Fruit fly (Drosophila melanogaster) whole organism, prepupa: ENCODE measurements around the gene Gr64d.

ENCODE experiments used
- CG10631 ChIP-seq: fragments of 200-800 bp; sonication (Bioruptor generic); optimal IDR thresholded peaks from 2 replicates; lab custom pipeline; 2016; ENCODE audit warnings: missing biosample characterization, missing genetic modification characterization
- CG11294 ChIP-seq: fragments of 200-800 bp; sonication (Bioruptor generic); IDR thresholded peaks from 2 replicates; pipeline ENCODE4 v1.3.6; 2022; ENCODE audit warnings: missing biosample characterization, missing genetic modification characterization
- CG11902 ChIP-seq: fragments of 200-800 bp; sonication (Bioruptor generic); optimal IDR thresholded peaks from 3 replicates; lab custom pipeline; 2016; ENCODE audit warnings: missing biosample characterization, missing genetic modification characterization
- CG15336 ChIP-seq: fragments of 200-800 bp; sonication (Bioruptor generic); IDR thresholded peaks from 2 replicates; pipeline ENCODE4 v1.3.6; 2022; ENCODE audit warnings: missing biosample characterization, missing genetic modification characterization
- CG1621 ChIP-seq: fragments of 200-800 bp; sonication (Bioruptor generic); optimal IDR thresholded peaks from 3 replicates; lab custom pipeline; 2018; ENCODE audit warnings: missing biosample characterization, mild to moderate bottlenecking, missing genetic modification characterization
- CG31627 ChIP-seq: fragments of 200-800 bp; sonication (Bioruptor generic); optimal IDR thresholded peaks from 3 replicates; lab custom pipeline; 2016; ENCODE audit warnings: missing biosample characterization, missing genetic modification characterization
- CG34406 ChIP-seq: fragments of 200-800 bp; sonication (Bioruptor generic); optimal IDR thresholded peaks from 3 replicates; lab custom pipeline; 2016; ENCODE audit warnings: missing biosample characterization, missing genetic modification characterization
- CG3919 ChIP-seq: fragments of 200-800 bp; sonication (Bioruptor generic); optimal IDR thresholded peaks from 3 replicates; lab custom pipeline; 2016; ENCODE audit warnings: missing biosample characterization, missing genetic modification characterization
- CG6163 ChIP-seq: fragments of 200-800 bp; sonication (Bioruptor generic); IDR thresholded peaks from 3 replicates; pipeline ENCODE4 v1.3.6; 2022; ENCODE audit warnings: missing biosample characterization, missing genetic modification characterization
- CG6792 ChIP-seq: fragments of 200-800 bp; sonication (Bioruptor generic); optimal IDR thresholded peaks from 3 replicates; lab custom pipeline; 2016; ENCODE audit warnings: missing biosample characterization, missing genetic modification characterization
- CG6808 ChIP-seq: fragments of 200-800 bp; sonication (Bioruptor generic); optimal IDR thresholded peaks from 3 replicates; lab custom pipeline; 2017; ENCODE audit warnings: missing biosample characterization, missing genetic modification characterization, mild to moderate bottlenecking, moderate library complexity, missing genetic modification reagents
- CG8119 ChIP-seq: fragments of 200-800 bp; sonication (Bioruptor generic); IDR thresholded peaks from 3 replicates; pipeline ENCODE4 v1.3.6; 2022; ENCODE audit warnings: missing biosample characterization, missing genetic modification characterization
- Eip93F ChIP-seq: fragments of 200-800 bp; sonication (Bioruptor generic); optimal IDR thresholded peaks from 2 replicates; lab custom pipeline; 2016; ENCODE audit warnings: missing biosample characterization, mild to moderate bottlenecking, missing genetic modification characterization
- Ets21C ChIP-seq: fragments of 200-800 bp; sonication (Bioruptor generic); optimal IDR thresholded peaks from 3 replicates; lab custom pipeline; 2016; ENCODE audit warnings: missing biosample characterization, missing genetic modification characterization
- Gug ChIP-seq: fragments of 200-800 bp; sonication (Bioruptor generic); IDR thresholded peaks from 2 replicates; pipeline ENCODE4 v1.3.6; 2022; ENCODE audit warnings: missing biosample characterization, missing genetic modification characterization
- Hr39 ChIP-seq: fragments of 200-800 bp; sonication (Bioruptor generic); optimal IDR thresholded peaks from 2 replicates; lab custom pipeline; 2016; ENCODE audit warnings: missing biosample characterization, missing genetic modification characterization
- Hr4 ChIP-seq: fragments of 200-800 bp; sonication (Bioruptor generic); optimal IDR thresholded peaks from 3 replicates; lab custom pipeline; 2016; ENCODE audit warnings: missing biosample characterization, missing genetic modification characterization
- Met ChIP-seq: fragments of 200-800 bp; sonication (Bioruptor generic); optimal IDR thresholded peaks from 3 replicates; lab custom pipeline; 2016; ENCODE audit warnings: missing biosample characterization, missing genetic modification characterization
- OdsH ChIP-seq: fragments of 200-800 bp; sonication (Bioruptor generic); optimal IDR thresholded peaks from 3 replicates; lab custom pipeline; 2016; ENCODE audit warnings: missing biosample characterization, missing genetic modification characterization
- Smox ChIP-seq: fragments of 200-800 bp; sonication (Bioruptor generic); optimal IDR thresholded peaks from 3 replicates; lab custom pipeline; 2016; ENCODE audit warnings: missing biosample characterization, missing genetic modification characterization
- Sox14 ChIP-seq: fragments of 200-800 bp; sonication (Bioruptor generic); optimal IDR thresholded peaks from 3 replicates; lab custom pipeline; 2016; ENCODE audit warnings: missing biosample characterization, missing genetic modification characterization
- achi ChIP-seq: fragments of 200-800 bp; sonication (Bioruptor generic); optimal IDR thresholded peaks from 3 replicates; lab custom pipeline; 2016; ENCODE audit warnings: missing biosample characterization, missing genetic modification characterization
- dsx ChIP-seq: fragments of 200-800 bp; optimal IDR thresholded peaks from 3 replicates; lab custom pipeline; 2019; ENCODE audit warnings: missing biosample characterization, mild to moderate bottlenecking, missing genetic modification characterization, moderate library complexity; ENCODE audit not compliant: poor library complexity, severe bottlenecking
- eg ChIP-seq: fragments of 200-800 bp; sonication (Bioruptor generic); IDR thresholded peaks from 3 replicates; pipeline ENCODE4 v1.3.6; 2022; ENCODE audit warnings: missing biosample characterization, missing genetic modification characterization
- esn ChIP-seq: fragments of 200-800 bp; sonication (Bioruptor generic); optimal IDR thresholded peaks from 2 replicates; lab custom pipeline; 2016; ENCODE audit warnings: missing biosample characterization, mild to moderate bottlenecking, missing genetic modification characterization, moderate library complexity
- fkh ChIP-seq: fragments of 200-800 bp; sonication (Bioruptor generic); optimal IDR thresholded peaks from 3 replicates; lab custom pipeline; 2017; ENCODE audit warnings: missing biosample characterization, mild to moderate bottlenecking, missing genetic modification characterization, moderate library complexity
- net ChIP-seq: fragments of 200-800 bp; sonication (Bioruptor generic); optimal IDR thresholded peaks from 3 replicates; lab custom pipeline; 2016; ENCODE audit warnings: missing biosample characterization, missing genetic modification characterization
- pdm3 ChIP-seq: fragments of 200-800 bp; sonication (Bioruptor generic); optimal IDR thresholded peaks from 3 replicates; lab custom pipeline; 2016; ENCODE audit warnings: missing biosample characterization, missing genetic modification characterization
- salr ChIP-seq, 2 experiments: fragments of 200-800 bp; sonication (Bioruptor generic); optimal IDR thresholded peaks; 3 replicates each; lab custom pipeline; 2016 to 2018; ENCODE audit warnings: missing biosample characterization in 2 of 2, missing genetic modification characterization in 2 of 2, mild to moderate bottlenecking in 1 of 2
- spab ChIP-seq: fragments of 200-800 bp; sonication (Bioruptor generic); optimal IDR thresholded peaks from 2 replicates; lab custom pipeline; 2017; ENCODE audit warnings: missing biosample characterization, mild to moderate bottlenecking, missing genetic modification characterization, missing genetic modification reagents
- ss ChIP-seq, 2 experiments: fragments of 200-800 bp; sonication (Bioruptor generic); optimal IDR thresholded peaks; 2 replicates in 1 of 2; 3 replicates in 1 of 2; lab custom pipeline; 2017 to 2018; ENCODE audit warnings: mild to moderate bottlenecking in 2 of 2, missing biosample characterization in 2 of 2, missing genetic modification characterization in 2 of 2, moderate library complexity in 1 of 2
- svp ChIP-seq: fragments of 200-800 bp; sonication (Bioruptor generic); peaks from one replicate; lab custom pipeline; 2016; ENCODE audit warnings: missing biosample characterization, missing genetic modification characterization
- topi ChIP-seq: fragments of 200-800 bp; sonication (Bioruptor generic); optimal IDR thresholded peaks from 3 replicates; lab custom pipeline; 2016; ENCODE audit warnings: missing biosample characterization, missing genetic modification characterization
- vri ChIP-seq: fragments of 200-800 bp; sonication (Bioruptor generic); optimal IDR thresholded peaks from 3 replicates; lab custom pipeline; 2016; ENCODE audit warnings: missing biosample characterization, mild to moderate bottlenecking, missing genetic modification characterization

Gene Gr64d

DNA sequence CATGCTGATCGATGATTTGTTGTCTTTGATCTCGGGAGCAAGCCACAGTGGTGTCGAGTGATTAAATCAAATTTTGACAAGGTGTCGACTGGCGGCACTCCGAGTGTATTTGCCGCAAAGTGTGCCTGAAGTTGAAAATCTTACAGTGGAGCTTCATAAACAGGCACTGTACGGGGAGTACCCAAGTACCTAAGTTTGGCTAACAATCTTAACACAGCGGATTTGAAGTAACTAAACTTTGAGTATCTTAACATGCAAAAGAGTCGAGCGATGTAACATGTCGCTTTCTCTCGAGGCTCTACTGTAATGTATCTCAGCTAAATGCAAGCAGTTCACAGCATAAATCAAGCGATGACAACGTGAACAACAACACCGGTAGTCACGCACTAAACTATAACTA is 15.1 kb upstream of the Gr64d start (continued):
- TF ChIP-seq Hr4: peak; percentile 45
- peak; percentile 27; the same call in 1 of the 2 replicates for TF ChIP-seq Gug (GFP tag; lab: Robert Waterston, UW)
- TF ChIP-seq esn (GFP tag; lab: Kevin White, UChicago): no peak
- no peak for TF ChIP-seq Ets21C (GFP tag; lab: Kevin White, UChicago)
- TF ChIP-seq CG34406 (GFP tag; lab: Kevin White, UChicago): no peak
- peak; percentile 24 for TF ChIP-seq OdsH (GFP tag; lab: Kevin White, UChicago)
- TF ChIP-seq svp (GFP tag; lab: Kevin White, UChicago): no peak
- TF ChIP-seq Sox14: no peak
- no peak for TF ChIP-seq CG11294
- TF ChIP-seq CG11902 (GFP tag; lab: Kevin White, UChicago): no peak
- peak; percentile 55 for TF ChIP-seq CG3919 (GFP tag; lab: Kevin White, UChicago)
- TF ChIP-seq Met (GFP tag; lab: Kevin White, UChicago): no peak
- TF ChIP-seq CG15336 (GFP tag; lab: Robert Waterston, UW): peak; percentile 40
- no peak for TF ChIP-seq CG6808 (GFP tag; lab: Kevin White, UChicago)
- no peak for TF ChIP-seq Smox (GFP tag; lab: Kevin White, UChicago)
- no peak for TF ChIP-seq CG6792 (GFP tag; lab: Kevin White, UChicago)

- TF ChIP-seq Hr4 (no peak), CG31627 (no peak), Gug (GFP tag; lab: Robert Waterston, UW) (no peak), spab (GFP tag; lab: Kevin White, UChicago) (no peak), CG3919 (GFP tag; lab: Kevin White, UChicago) (no peak), Hr39 (GFP tag; lab: Kevin White, UChicago) (no peak), CG8119 (GFP tag; lab: Robert Waterston, UW) (no peak), topi (GFP tag; lab: Kevin White, UChicago) (no peak), CG10631 (no peak), CG6163 (GFP tag; lab: Robert Waterston, UW) (no peak), pdm3 (GFP tag; lab: Kevin White, UChicago) (no peak), Met (GFP tag; lab: Kevin White, UChicago) (no peak), net (no peak), achi (GFP tag; lab: Kevin White, UChicago) (no peak), Ets21C (GFP tag; lab: Kevin White, UChicago) (no peak), ss (GFP tag; optimal IDR thresholded peaks at IDR 0.05; lab: Kevin White, UChicago) (no peak)
- TF ChIP-seq, all 60 proteins: peak for 0
Observed at dm6 chr3L:4018228-4018928, 13.5 kb upstream of the Gr64d start, which contains the start of gene FoxL1. FoxL1 (plus strand) TSS chr3L:4018878.

- peak; percentile 90 for TF ChIP-seq fkh (GFP tag; lab: Kevin White, UChicago)
- TF ChIP-seq salr (GFP tag; optimal IDR thresholded peaks at IDR 0.05; lab: Kevin White, UChicago): no peak
- TF ChIP-seq vri (GFP tag; lab: Kevin White, UChicago): peak; percentile 28
- no peak for TF ChIP-seq dsx (GFP tag; lab: Kevin White, UChicago)
- TF ChIP-seq eg (GFP tag; lab: Robert Waterston, UW): no peak
- no peak for TF ChIP-seq CG31627
- TF ChIP-seq esn (GFP tag; lab: Kevin White, UChicago): peak; percentile 5
Observed at dm6 chr3L:4021260-4021831, 10.5 kb upstream of the Gr64d start, which contains the start of gene Mul1. Mul1 (plus strand) TSS chr3L:4021457.

- TF ChIP-seq CG1621 (tag; lab: Kevin White, UChicago) (no peak), Eip93F (GFP tag; lab: Kevin White, UChicago) (no peak), svp (GFP tag; lab: Kevin White, UChicago) (peak; percentile 91)
Observed at dm6 chr3L:4024464-4024863, 7.4 kb upstream of the Gr64d start.
